Worm (Caenorhabditis elegans): ENCODE measurements around the gene K08E4.3.

- no peak for TF ChIP-seq ets-5 (GFP tag; IDR thresholded peaks at IDR 0.05)
- peak; percentile 19 to 71 for TF ChIP-seq lsy-2 (tag; optimal IDR thresholded peaks at IDR 0.05)
- no peak for TF ChIP-seq ztf-11 (tag; optimal IDR thresholded peaks at IDR 0.05)
- TF ChIP-seq tbx-2 (tag; optimal IDR thresholded peaks at IDR 0.05) = no peak
- TF ChIP-seq mef-2 (tag; optimal IDR thresholded peaks at IDR 0.05) = no peak
- TF ChIP-seq ces-1 (GFP tag; optimal IDR thresholded peaks at IDR 0.05) = no peak
Observed at ce11 chrIV:12088898-12089297, 31.4 kb downstream of the K08E4.3 start.
